Worm (Caenorhabditis elegans) whole organism, early embryonic: Measurements from ENCODE around the gene rpl-28.

Experiments
- B0310.2 ChIP-seq: sonication (generic microtip); optimal IDR thresholded peaks from 2 replicates; lab custom pipeline; 2016; ENCODE audit warnings: mild to moderate bottlenecking, missing genetic modification characterization, missing compliant biosample characterization
- ama-1 ChIP-seq: fragments of 150-350 bp; optimal IDR thresholded peaks from 2 replicates; lab custom pipeline; 2014
- ceh-13 ChIP-seq: fragments of 200-800 bp; sonication (Bioruptor generic); optimal IDR thresholded peaks from 2 replicates; lab custom pipeline; 2018; ENCODE audit warnings: mild to moderate bottlenecking, missing genetic modification characterization, missing compliant biosample characterization
- ets-7 ChIP-seq: sonication (generic microtip); optimal IDR thresholded peaks from 2 replicates; lab custom pipeline; 2016; ENCODE audit warnings: missing genotype, missing genetic modification characterization, missing compliant biosample characterization
- flt-1 ChIP-seq: fragments of 200-800 bp; sonication (Bioruptor generic); IDR thresholded peaks from 2 replicates; pipeline ENCODE4 v1.3.6; 2022; ENCODE audit warnings: missing genetic modification characterization, missing compliant biosample characterization
- hmbx-1 ChIP-seq: sonication (generic microtip); optimal IDR thresholded peaks from 2 replicates; lab custom pipeline; 2016; ENCODE audit warnings: mild to moderate bottlenecking, missing genetic modification characterization, missing compliant biosample characterization
- hmg-4 ChIP-seq: fragments of 200-800 bp; sonication (Bioruptor generic); optimal IDR thresholded peaks from 2 replicates; lab custom pipeline; 2018; ENCODE audit warnings: mild to moderate bottlenecking, missing genetic modification characterization, missing compliant biosample characterization
- hnd-1 ChIP-seq: sonication (generic microtip); optimal IDR thresholded peaks from 2 replicates; lab custom pipeline; 2016; ENCODE audit warnings: missing genetic modification characterization, missing compliant biosample characterization
- pes-1 ChIP-seq: fragments of 200-800 bp; sonication (Bioruptor generic); IDR thresholded peaks from 2 replicates; pipeline ENCODE4 v1.3.6; 2022; ENCODE audit warnings: missing genetic modification reagents, missing genetic modification characterization, missing compliant biosample characterization
- sea-1 ChIP-seq: fragments of 200-800 bp; sonication (Bioruptor generic); conservative IDR thresholded peaks from 2 replicates; pipeline ENCODE4 v1.3.6; 2022; ENCODE audit warnings: missing genetic modification characterization, missing compliant biosample characterization
- tbx-11 ChIP-seq: fragments of 200-800 bp; sonication (Bioruptor generic); IDR thresholded peaks from 2 replicates; pipeline ENCODE4 v1.3.6; 2022; ENCODE audit warnings: missing genetic modification characterization, missing compliant biosample characterization
- tbx-37 ChIP-seq: fragments of 200-800 bp; sonication (Bioruptor generic); conservative IDR thresholded peaks from 2 replicates; pipeline ENCODE4 v1.3.6; 2022; ENCODE audit warnings: missing genetic modification reagents, missing genetic modification characterization, missing compliant biosample characterization
- tra-4 ChIP-seq: sonication (generic microtip); optimal IDR thresholded peaks from 2 replicates; lab custom pipeline; 2017; ENCODE audit warnings: missing genetic modification characterization, missing compliant biosample characterization

- no peak for TF ChIP-seq hmbx-1 (tag; lab: Kevin White, UChicago)
- TF ChIP-seq flt-1 = no peak
- no peak for TF ChIP-seq sea-1 (GFP tag; lab: Robert Waterston, UW)
- no peak for TF ChIP-seq ama-1 (lab: Kevin White, UChicago)
- no peak for TF ChIP-seq ceh-13 (GFP tag; lab: Kevin White, UChicago)
- TF ChIP-seq tbx-11 (GFP tag; lab: Robert Waterston, UW) = no peak
- no peak for TF ChIP-seq B0310.2
- no peak for TF ChIP-seq tbx-37
- TF ChIP-seq pes-1 (GFP tag; lab: Robert Waterston, UW) = no peak
- TF ChIP-seq ets-7 (tag; lab: Kevin White, UChicago) = no peak
- TF ChIP-seq hnd-1 (tag; lab: Kevin White, UChicago) = no peak
- no peak for TF ChIP-seq tra-4 (tag; lab: Kevin White, UChicago)
- no peak for TF ChIP-seq hmg-4 (GFP tag; lab: Kevin White, UChicago)
These were observed 19.5 kb upstream of the rpl-28 start, which contains the start of gene C15C8.4 for ce11 chrV:12747431-12747830.
